Worm (Caenorhabditis elegans) whole organism, L2 larva: Measurements from ENCODE around the gene nhr-36.

Experiments used
- F13H6.1 ChIP-seq: sonication (generic microtip); optimal IDR thresholded peaks from 2 replicates; lab custom pipeline; 2016; ENCODE audit warnings: missing genetic modification characterization, missing compliant biosample characterization
- R02D3.7 ChIP-seq: fragments of 150-350 bp; optimal IDR thresholded peaks from 2 replicates; lab custom pipeline; 2014; ENCODE audit warnings: missing biosample characterization, missing genetic modification characterization
- Y55F3AM.14 ChIP-seq: fragments of 200-800 bp; sonication (Bioruptor generic); optimal IDR thresholded peaks from 2 replicates; lab custom pipeline; 2018; ENCODE audit warnings: mild to moderate bottlenecking, missing genetic modification characterization, missing compliant biosample characterization
- ZK546.5 ChIP-seq: sonication (generic microtip); optimal IDR thresholded peaks from 2 replicates; lab custom pipeline; 2017; ENCODE audit warnings: missing biosample characterization, missing genetic modification characterization
- alr-1 ChIP-seq: fragments of 150-350 bp; optimal IDR thresholded peaks from 2 replicates; lab custom pipeline; 2014; ENCODE audit warnings: missing biosample characterization, missing genetic modification characterization
- aly-2 ChIP-seq: fragments of 150-350 bp; optimal IDR thresholded peaks from 2 replicates; lab custom pipeline; 2014; ENCODE audit warnings: missing biosample characterization, missing genetic modification characterization
- blmp-1 ChIP-seq: sonication (generic microtip); optimal IDR thresholded peaks from 2 replicates; lab custom pipeline; 2017; ENCODE audit warnings: missing genetic modification characterization, mild to moderate bottlenecking, missing compliant biosample characterization, antibody characterized with exemption, moderate library complexity; ENCODE audit not compliant: insufficient read depth
- ceh-82 ChIP-seq: fragments of 150-350 bp; optimal IDR thresholded peaks from 2 replicates; lab custom pipeline; 2014; ENCODE audit warnings: missing biosample characterization, missing genetic modification characterization
- crh-2 ChIP-seq: sonication (generic microtip); optimal IDR thresholded peaks from 2 replicates; lab custom pipeline; 2017; ENCODE audit warnings: missing biosample characterization, missing genetic modification characterization
- dmd-4 ChIP-seq: sonication (generic microtip); optimal IDR thresholded peaks from 2 replicates; lab custom pipeline; 2017; ENCODE audit warnings: missing biosample characterization, missing genetic modification characterization
- egl-27 ChIP-seq: sonication (generic microtip); optimal IDR thresholded peaks from 3 replicates; lab custom pipeline; 2017; ENCODE audit warnings: missing biosample characterization, missing genetic modification reagents, missing genetic modification characterization
- elt-1 ChIP-seq: fragments of 150-350 bp; optimal IDR thresholded peaks from 2 replicates; lab custom pipeline; 2014; ENCODE audit warnings: missing biosample characterization, missing genetic modification characterization
- elt-3 ChIP-seq: sonication (generic microtip); optimal IDR thresholded peaks from 2 replicates; lab custom pipeline; 2017; ENCODE audit warnings: missing biosample characterization, missing genetic modification characterization
- fos-1 ChIP-seq: fragments of 150-350 bp; optimal IDR thresholded peaks from 2 replicates; lab custom pipeline; 2014; ENCODE audit warnings: missing biosample characterization, missing genetic modification characterization
- gmeb-1 ChIP-seq: fragments of 150-350 bp; optimal IDR thresholded peaks from 2 replicates; lab custom pipeline; 2014; ENCODE audit warnings: missing biosample characterization, missing genetic modification characterization
- lin-13 ChIP-seq: fragments of 150-350 bp; optimal IDR thresholded peaks from 2 replicates; lab custom pipeline; 2014; ENCODE audit warnings: missing biosample characterization, missing genetic modification reagents, missing genetic modification characterization
- lin-39 ChIP-seq: fragments of 150-350 bp; optimal IDR thresholded peaks from 2 replicates; lab custom pipeline; 2014; ENCODE audit warnings: missing biosample characterization, missing genetic modification reagents, missing genetic modification characterization
- lsy-2 ChIP-seq, 2 experiments: fragments of 150-350 bp in 1 of 2; sonication (generic microtip) in 1 of 2; optimal IDR thresholded peaks; 2 replicates each; lab custom pipeline; 2014 to 2017; ENCODE audit warnings: missing biosample characterization in 2 of 2, missing genetic modification characterization in 2 of 2
- mab-5 ChIP-seq: fragments of 150-350 bp; optimal IDR thresholded peaks from 2 replicates; lab custom pipeline; 2014; ENCODE audit warnings: missing biosample characterization, missing genetic modification characterization
- mbf-1 ChIP-seq: sonication (generic microtip); optimal IDR thresholded peaks from 2 replicates; lab custom pipeline; 2017; ENCODE audit warnings: missing biosample characterization, missing genetic modification characterization
- mdl-1 ChIP-seq, 2 experiments: fragments of 150-350 bp in 1 of 2; sonication (generic microtip) in 1 of 2; optimal IDR thresholded peaks; 2 replicates each; lab custom pipeline; 2017; ENCODE audit warnings: missing biosample characterization in 2 of 2, missing genetic modification characterization in 2 of 2
- nhr-10 ChIP-seq: sonication (generic microtip); optimal IDR thresholded peaks from 2 replicates; lab custom pipeline; 2017; ENCODE audit warnings: missing biosample characterization, missing genetic modification characterization
- nhr-11 ChIP-seq: fragments of 150-350 bp; optimal IDR thresholded peaks from 2 replicates; lab custom pipeline; 2014; ENCODE audit warnings: missing biosample characterization, missing genetic modification characterization
- nhr-12 ChIP-seq: fragments of 150-350 bp; optimal IDR thresholded peaks from 2 replicates; lab custom pipeline; 2014; ENCODE audit warnings: missing biosample characterization, missing genetic modification characterization
- nhr-237 ChIP-seq: fragments of 150-350 bp; optimal IDR thresholded peaks from 2 replicates; lab custom pipeline; 2014; ENCODE audit warnings: missing biosample characterization, missing genetic modification characterization
- nhr-77 ChIP-seq: fragments of 150-350 bp; optimal IDR thresholded peaks from 2 replicates; lab custom pipeline; 2014; ENCODE audit warnings: missing biosample characterization, missing genetic modification characterization
- skn-1 ChIP-seq: sonication (generic microtip); optimal IDR thresholded peaks from 2 replicates; lab custom pipeline; 2017; ENCODE audit warnings: missing biosample characterization, missing genetic modification characterization
- sma-9 ChIP-seq, 2 experiments: fragments of 150-350 bp in 1 of 2; sonication (generic microtip) in 1 of 2; optimal IDR thresholded peaks; 2 replicates each; lab custom pipeline; 2014 to 2016; ENCODE audit warnings: missing genetic modification characterization in 2 of 2, mild to moderate bottlenecking in 1 of 2, missing biosample characterization in 1 of 2, missing compliant biosample characterization in 1 of 2, missing genetic modification reagents in 1 of 2, moderate library complexity in 1 of 2
- unc-39 ChIP-seq: fragments of 150-350 bp; optimal IDR thresholded peaks from 2 replicates; lab custom pipeline; 2014; ENCODE audit warnings: missing biosample characterization, missing genetic modification characterization
- unc-62 ChIP-seq: fragments of 150-350 bp; optimal IDR thresholded peaks from 2 replicates; lab custom pipeline; 2014; ENCODE audit warnings: missing biosample characterization, missing genetic modification reagents, missing genetic modification characterization
- zag-1 ChIP-seq: fragments of 150-350 bp; optimal IDR thresholded peaks from 2 replicates; lab custom pipeline; 2014; ENCODE audit warnings: missing biosample characterization, missing genetic modification characterization
- ztf-11 ChIP-seq: sonication (generic microtip); optimal IDR thresholded peaks from 2 replicates; lab custom pipeline; 2017; ENCODE audit warnings: missing biosample characterization, missing genetic modification characterization

The nhr-36 gene

DNA sequence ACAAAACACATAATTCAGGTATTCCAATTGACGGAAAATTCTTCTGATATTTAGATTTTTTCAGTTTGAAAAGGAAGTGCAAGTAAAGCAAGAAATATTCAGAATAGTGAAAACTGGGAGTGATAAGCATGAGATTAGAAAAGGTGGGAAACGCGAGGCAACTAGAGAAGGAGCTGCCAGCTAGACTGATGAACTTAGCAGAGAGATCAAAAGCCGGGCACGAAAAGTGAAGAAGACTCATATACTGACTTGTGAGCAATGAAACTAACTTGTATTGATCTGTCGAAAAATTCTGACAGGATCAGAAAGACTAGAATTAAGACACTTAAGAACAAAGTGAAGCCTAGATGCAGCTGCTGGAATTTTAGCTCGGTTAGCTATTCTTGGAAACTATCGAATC lies at the start of gene nhr-36:
Gene nhr-36 (minus strand): TSS at position 101 of the 400 bp plus-strand sequence.
- TF ChIP-seq alr-1 (tag; lab: Kevin White, UChicago) (no peak), unc-39 (tag; lab: Kevin White, UChicago) (no peak), nhr-12 (tag; lab: Kevin White, UChicago) (no peak), nhr-10 (tag; lab: Kevin White, UChicago) (no peak), crh-2 (tag; lab: Kevin White, UChicago) (no peak), Y55F3AM.14 (GFP tag; lab: Kevin White, UChicago) (no peak), aly-2 (tag; lab: Kevin White, UChicago) (no peak), mab-5 (no peak), fos-1 (no peak), zag-1 (tag; lab: Kevin White, UChicago) (no peak), blmp-1 (tag; lab: Kevin White, UChicago) (no peak), sma-9 (GFP tag; optimal IDR thresholded peaks at IDR 0.05; lab: Kevin White, UChicago) (no peak), sma-9 (tag; optimal IDR thresholded peaks at IDR 0.05; lab: Kevin White, UChicago) (no peak), elt-1 (tag; lab: Kevin White, UChicago) (no peak), lsy-2 (tag; optimal IDR thresholded peaks at IDR 0.05; lab: Kevin White, UChicago) (no peak), ceh-82 (no peak), nhr-77 (tag; lab: Kevin White, UChicago) (no peak), ZK546.5 (tag; lab: Kevin White, UChicago) (no peak)
- TF ChIP-seq, all 48 proteins: peak for 0

DNA sequence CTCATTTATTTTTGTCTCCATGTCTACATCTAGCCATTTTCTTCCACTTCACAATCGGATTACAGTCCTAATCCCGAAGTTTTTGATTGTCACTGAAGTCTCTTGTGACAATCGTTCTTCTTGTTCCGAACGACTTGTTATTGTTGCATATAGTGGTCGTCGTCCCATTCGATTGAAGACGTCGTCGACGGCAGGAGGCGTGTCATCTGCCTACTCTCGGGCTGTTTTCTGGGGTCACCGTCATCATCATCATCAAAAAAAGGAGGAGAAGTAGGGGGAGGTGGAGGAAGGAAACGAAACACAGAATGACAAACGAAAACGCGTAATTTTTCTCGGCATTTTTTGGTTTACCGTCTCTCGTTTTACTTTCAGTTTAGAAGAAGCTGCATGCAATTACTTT lies 43.7 kb upstream of the nhr-36 start, which contains the start of gene F44A2.3:
Gene F44A2.3 (plus strand): TSS at position 301 of the 400 bp plus-strand sequence.
- TF ChIP-seq nhr-11 (tag; lab: Kevin White, UChicago): no peak
- no peak for TF ChIP-seq mbf-1
- TF ChIP-seq unc-62 (GFP tag; lab: Kevin White, UChicago): no peak
- TF ChIP-seq elt-3 (tag; lab: Kevin White, UChicago): no peak
- no peak for TF ChIP-seq mdl-1 (tag; optimal IDR thresholded peaks at IDR 0.05; lab: Kevin White, UChicago)

DNA sequence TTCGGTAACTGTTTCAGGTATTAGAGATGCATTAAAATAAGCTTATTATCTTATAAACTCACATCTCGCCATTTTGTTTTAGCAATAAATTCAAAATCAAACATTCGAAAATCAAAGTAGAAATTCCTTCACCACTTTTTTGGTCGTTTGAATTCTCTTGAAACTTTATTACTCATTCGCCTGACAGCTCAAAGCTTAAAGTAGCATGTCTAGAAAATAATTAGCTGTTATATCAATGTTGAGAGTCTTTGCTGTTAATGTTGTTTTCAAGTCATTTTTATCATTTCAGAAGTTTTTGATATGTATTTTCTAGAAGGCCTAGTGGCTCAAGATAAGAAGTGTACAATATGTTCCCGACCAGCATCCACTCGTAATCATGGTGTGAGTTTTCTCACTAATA lies 41.6 kb upstream of the nhr-36 start, which contains the start of gene nhr-39:
Gene nhr-39 (plus strand): TSS at position 301 of the 400 bp plus-strand sequence.
- TF ChIP-seq ztf-11 (tag; lab: Kevin White, UChicago): no peak
- TF ChIP-seq lsy-2 (tag; optimal IDR thresholded peaks at IDR 0.05; lab: Kevin White, UChicago): no peak
- TF ChIP-seq ZK546.5 (tag; lab: Kevin White, UChicago): no peak
- no peak for TF ChIP-seq egl-27
- no peak for TF ChIP-seq lin-39 (tag; lab: Kevin White, UChicago)
- no peak for TF ChIP-seq F13H6.1
- no peak for TF ChIP-seq lin-13 (GFP tag; lab: Kevin White, UChicago)
- TF ChIP-seq alr-1 (tag; lab: Kevin White, UChicago): no peak
- no peak for TF ChIP-seq nhr-237 (tag; lab: Kevin White, UChicago)
- TF ChIP-seq skn-1: no peak
- no peak for TF ChIP-seq dmd-4 (tag; lab: Kevin White, UChicago)
- no peak for TF ChIP-seq R02D3.7 (tag; lab: Kevin White, UChicago)
- TF ChIP-seq mdl-1 (tag; optimal IDR thresholded peaks at IDR 0.05; lab: Kevin White, UChicago): no peak
- TF ChIP-seq blmp-1 (tag; lab: Kevin White, UChicago): no peak
- no peak for TF ChIP-seq nhr-11 (tag; lab: Kevin White, UChicago)

DNA sequence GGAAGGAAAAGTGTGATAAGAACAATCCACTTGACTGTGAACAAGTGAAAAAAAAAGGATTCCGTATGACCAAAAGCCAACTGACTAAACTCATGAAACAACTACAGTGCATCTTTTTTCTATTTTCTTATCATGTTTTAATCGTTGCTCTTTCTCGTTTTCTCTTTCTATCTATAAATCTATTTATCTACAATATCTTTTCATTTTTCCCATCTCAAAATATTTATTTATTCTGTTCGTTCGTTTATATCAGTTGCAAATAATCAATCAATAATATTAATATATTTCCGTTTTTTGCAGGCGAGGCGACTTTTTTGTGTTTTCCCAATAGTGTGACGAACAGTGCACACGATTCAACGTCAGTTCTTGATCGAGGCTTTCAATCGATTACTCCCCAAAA lies 35.9 kb upstream of the nhr-36 start, which contains the start of gene F44A2.5:
Gene F44A2.5 (plus strand): TSS at position 301 of the 400 bp plus-strand sequence.
- TF ChIP-seq mbf-1: no peak
- TF ChIP-seq ztf-11 (tag; lab: Kevin White, UChicago): no peak
- no peak for TF ChIP-seq zag-1 (tag; lab: Kevin White, UChicago)
- TF ChIP-seq blmp-1 (tag; lab: Kevin White, UChicago): no peak
- no peak for TF ChIP-seq gmeb-1 (tag; lab: Kevin White, UChicago)
- TF ChIP-seq, all 48 proteins: peak for 0

DNA sequence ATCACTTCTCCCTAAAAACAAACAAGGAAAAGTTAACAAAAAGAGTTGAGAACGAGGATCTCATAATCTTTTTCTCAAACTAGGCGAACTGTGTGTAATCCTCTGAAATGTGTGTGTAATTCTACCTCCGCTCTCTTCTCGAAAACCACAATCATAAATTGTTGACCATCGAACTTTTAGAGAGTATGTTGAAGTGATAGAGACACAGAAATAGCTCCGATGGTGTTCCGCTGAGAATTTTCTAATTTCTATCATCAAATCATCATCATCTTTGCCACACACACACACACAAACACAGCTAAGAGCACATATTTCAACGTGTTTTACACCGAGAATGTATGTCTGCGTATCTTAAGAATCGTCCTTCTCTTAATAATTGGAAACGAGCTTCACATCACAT lies 34.2 kb upstream of the nhr-36 start:
- no peak for TF ChIP-seq nhr-11 (tag; lab: Kevin White, UChicago)
- TF ChIP-seq F13H6.1: peak; percentile 17
